Fruit fly (Drosophila melanogaster): ENCODE data around the gene Ts.

Ts gene

dm6 chr2L:2969438-2969837 lies at the start of gene Ts:
Ts (minus strand) TSS chr2L:2969638.
- TF ChIP-seq CG34367 (tag; optimal IDR thresholded peaks at IDR 0.05) (no peak), CG8301 (tag; optimal IDR thresholded peaks at IDR 0.05) (no peak), CG9948 (tag; optimal IDR thresholded peaks at IDR 0.05) (no peak), CG17806 (tag; optimal IDR thresholded peaks at IDR 0.05) (no peak), CG10348 (GFP tag; IDR thresholded peaks at IDR 0.05) (no peak), EcR (GFP tag; optimal IDR thresholded peaks at IDR 0.05) (no peak), CG8159 (tag; optimal IDR thresholded peaks at IDR 0.05) (no peak), D1 (tag; optimal IDR thresholded peaks at IDR 0.05) (no peak), CG12605 (GFP tag; IDR thresholded peaks at IDR 0.05) (no peak), rn (GFP tag; IDR thresholded peaks at IDR 0.05) (no peak), CG14655 (GFP tag; optimal IDR thresholded peaks at IDR 0.05) (no peak), CG13204 (GFP tag; optimal IDR thresholded peaks at IDR 0.05) (no peak), Snoo (tag; optimal IDR thresholded peaks at IDR 0.05) (no peak), Ets98B (GFP tag; IDR thresholded peaks at IDR 0.05) (no peak), Pif1B (GFP tag; optimal IDR thresholded peaks at IDR 0.05) (no peak), gl (tag; optimal IDR thresholded peaks at IDR 0.05) (no peak), Pif1A (GFP tag; optimal IDR thresholded peaks at IDR 0.05) (no peak)

- TF ChIP-seq CG12605 (GFP tag; IDR thresholded peaks at IDR 0.05): no peak
Observed at dm6 chr2L:3018212-3018611, 48.8 kb upstream of the Ts start, which contains the start of the genes CG17224 and CG17264. CG17224 (minus strand) TSS chr2L:3018308. CG17264 (plus strand) TSS chr2L:3018508.

dm6 chr2L:3012780-3013179 lies 43.3 kb upstream of the Ts start:
- TF ChIP-seq D1 (tag; optimal IDR thresholded peaks at IDR 0.05) (no peak), CG34367 (tag; optimal IDR thresholded peaks at IDR 0.05) (peak; percentile 39), rn (GFP tag; IDR thresholded peaks at IDR 0.05) (no peak), CG10348 (GFP tag; IDR thresholded peaks at IDR 0.05) (no peak), CG32121 (GFP tag; IDR thresholded peaks at IDR 0.05) (peak; percentile 69), fd96Ca (GFP tag; IDR thresholded peaks at IDR 0.05) (peak; percentile 74; the same call in 2 of the 3 replicates), CG4496 (GFP tag; IDR thresholded peaks at IDR 0.05) (peak; percentile 86), gl (tag; optimal IDR thresholded peaks at IDR 0.05) (no peak), CG14655 (GFP tag; optimal IDR thresholded peaks at IDR 0.05) (peak; percentile 81), CG8301 (tag; optimal IDR thresholded peaks at IDR 0.05) (peak; percentile 67), CG17806 (tag; optimal IDR thresholded peaks at IDR 0.05) (peak; percentile 59), Pif1B (GFP tag; optimal IDR thresholded peaks at IDR 0.05) (peak; percentile 44), CG9948 (tag; optimal IDR thresholded peaks at IDR 0.05) (peak; percentile 57), Pif1A (GFP tag; optimal IDR thresholded peaks at IDR 0.05) (peak; percentile 69), CG15710 (tag; optimal IDR thresholded peaks at IDR 0.05) (peak; percentile 52), CG13204 (GFP tag; optimal IDR thresholded peaks at IDR 0.05) (no peak), Snoo (tag; optimal IDR thresholded peaks at IDR 0.05) (peak; percentile 12), Ets98B (GFP tag; IDR thresholded peaks at IDR 0.05) (peak; percentile 80), CG12605 (GFP tag; IDR thresholded peaks at IDR 0.05) (peak; percentile 54; the same call in 1 of the 2 replicates)

- peak; percentile 60; the same call in 2 of the 3 replicates for TF ChIP-seq fd96Ca (GFP tag; IDR thresholded peaks at IDR 0.05)
- TF ChIP-seq Pif1B (GFP tag; optimal IDR thresholded peaks at IDR 0.05): peak; percentile 79
- peak; percentile 73 for TF ChIP-seq CG15710 (tag; optimal IDR thresholded peaks at IDR 0.05)
- no peak; the same call in 1 of the 2 replicates for TF ChIP-seq CG12605 (GFP tag; IDR thresholded peaks at IDR 0.05)
- peak; percentile 22 for TF ChIP-seq CG13204 (GFP tag; optimal IDR thresholded peaks at IDR 0.05)
- TF ChIP-seq Snoo (tag; optimal IDR thresholded peaks at IDR 0.05): peak; percentile 78
- TF ChIP-seq D1 (tag; optimal IDR thresholded peaks at IDR 0.05): no peak
- no peak for TF ChIP-seq CG10348 (GFP tag; IDR thresholded peaks at IDR 0.05)
- TF ChIP-seq EcR (GFP tag; optimal IDR thresholded peaks at IDR 0.05): no peak
- TF ChIP-seq CG8301 (tag; optimal IDR thresholded peaks at IDR 0.05): peak; percentile 38
- peak; percentile 57 for TF ChIP-seq CG9948 (tag; optimal IDR thresholded peaks at IDR 0.05)
- TF ChIP-seq gl (tag; optimal IDR thresholded peaks at IDR 0.05): peak; percentile 21
- no peak for TF ChIP-seq rn (GFP tag; IDR thresholded peaks at IDR 0.05)
- peak; percentile 75 for TF ChIP-seq Pif1A (GFP tag; optimal IDR thresholded peaks at IDR 0.05)
- peak; percentile 70 for TF ChIP-seq CG17806 (tag; optimal IDR thresholded peaks at IDR 0.05)
- TF ChIP-seq CG14655 (GFP tag; optimal IDR thresholded peaks at IDR 0.05): peak; percentile 57
- TF ChIP-seq CG32121 (GFP tag; IDR thresholded peaks at IDR 0.05): no peak
- peak; percentile 60; the same call in 2 of the 3 replicates for TF ChIP-seq CG4496 (GFP tag; IDR thresholded peaks at IDR 0.05)
- TF ChIP-seq CG34367 (tag; optimal IDR thresholded peaks at IDR 0.05): peak; percentile 66
- TF ChIP-seq CG8159 (tag; optimal IDR thresholded peaks at IDR 0.05): peak; percentile 80
Observed at dm6 chr2L:3011484-3011883, 42.0 kb upstream of the Ts start.

- TF ChIP-seq CG12605 (GFP tag; IDR thresholded peaks at IDR 0.05) (no peak), CG14655 (GFP tag; optimal IDR thresholded peaks at IDR 0.05) (no peak), Snoo (tag; optimal IDR thresholded peaks at IDR 0.05) (no peak), Pif1B (GFP tag; optimal IDR thresholded peaks at IDR 0.05) (no peak), CG8301 (tag; optimal IDR thresholded peaks at IDR 0.05) (no peak), CG4496 (GFP tag; IDR thresholded peaks at IDR 0.05) (no peak), CG8159 (tag; optimal IDR thresholded peaks at IDR 0.05) (no peak)
Observed at dm6 chr2L:3009438-3009837, 40.0 kb upstream of the Ts start.

dm6 chr2L:3006925-3007426 lies 37.5 kb upstream of the Ts start:
- TF ChIP-seq gl (tag; optimal IDR thresholded peaks at IDR 0.05) (no peak), fd96Ca (GFP tag; IDR thresholded peaks at IDR 0.05) (no peak), CG13204 (GFP tag; optimal IDR thresholded peaks at IDR 0.05) (no peak), CG14655 (GFP tag; optimal IDR thresholded peaks at IDR 0.05) (no peak), CG9948 (tag; optimal IDR thresholded peaks at IDR 0.05) (no peak), EcR (GFP tag; optimal IDR thresholded peaks at IDR 0.05) (no peak)
